Fruit fly (Drosophila melanogaster): ENCODE results near the gene Zip71B.

Gene Zip71B

DNA sequence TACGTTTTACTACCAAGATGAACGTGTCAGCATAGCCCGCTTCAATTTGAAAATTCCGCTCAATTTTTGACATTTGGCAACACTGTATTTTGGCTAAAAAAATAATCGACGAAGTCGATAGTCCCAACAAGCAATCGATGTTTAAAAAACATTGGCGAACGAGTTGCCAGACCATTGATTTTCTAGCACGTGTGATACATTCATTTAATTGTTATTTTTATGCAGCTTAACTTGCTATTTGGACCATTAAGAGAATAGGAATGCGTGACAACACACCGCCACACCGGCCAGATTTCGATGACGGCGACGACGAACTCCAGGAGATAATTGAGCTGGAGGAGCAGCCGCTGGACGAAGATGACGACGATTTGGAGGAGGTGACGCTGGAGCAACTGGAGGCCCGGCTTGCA, 9.4 kb upstream of the Zip71B start, which contains the start of gene CG5114 (continued):
- TF ChIP-seq CG11723 (GFP tag; optimal IDR thresholded peaks at IDR 0.05) (no peak), CG3407 (GFP tag; optimal IDR thresholded peaks at IDR 0.05) (no peak), Ptx1 (GFP tag; IDR thresholded peaks at IDR 0.05) (no peak), Trl (optimal IDR thresholded peaks at IDR 0.05) (no peak), Trl (GFP tag; optimal IDR thresholded peaks at IDR 0.05) (peak; percentile 64), tin (GFP tag; optimal IDR thresholded peaks at IDR 0.05) (peak; percentile 3), gcm (GFP tag; optimal IDR thresholded peaks at IDR 0.05) (peak; percentile 17), lov (optimal IDR thresholded peaks at IDR 0.05) (no peak), lov (GFP tag; IDR thresholded peaks at IDR 0.05) (no peak), Dek (tag; optimal IDR thresholded peaks at IDR 0.05) (no peak), CG15514 (GFP tag; optimal IDR thresholded peaks at IDR 0.05) (peak; percentile 67), Vsx1 (GFP tag; optimal IDR thresholded peaks at IDR 0.05) (no peak), CG10431 (GFP tag; optimal IDR thresholded peaks at IDR 0.05) (no peak), Xrp1 (GFP tag; IDR thresholded peaks at IDR 0.05) (peak; percentile 57; the same call in 1 of the 2 replicates), vnd (GFP tag; IDR thresholded peaks at IDR 0.05; ENCODE audit: partially characterized antibody) (peak; percentile 84), NC2β (GFP tag; optimal IDR thresholded peaks at IDR 0.05) (peak; percentile 47), tgo (GFP tag; IDR thresholded peaks at IDR 0.05) (no peak), slbo (GFP tag; IDR thresholded peaks at IDR 0.05) (peak; percentile 50; the same call in 1 of the 2 replicates), chif (GFP tag; optimal IDR thresholded peaks at IDR 0.05) (peak; percentile 25 to 51), Lhr (GFP tag; optimal IDR thresholded peaks at IDR 0.05) (peak; percentile 38), CG6683 (GFP tag; optimal IDR thresholded peaks at IDR 0.05) (no peak), CG12659 (GFP tag; optimal IDR thresholded peaks at IDR 0.05) (peak; percentile 63), Dll (GFP tag; IDR thresholded peaks at IDR 0.05; ENCODE audit: partially characterized antibody) (peak; percentile 93), sna (GFP tag; IDR thresholded peaks at IDR 0.05; ENCODE audit: partially characterized antibody) (peak; percentile 86), br (optimal IDR thresholded peaks at IDR 0.05) (no peak), Blimp-1 (GFP tag; optimal IDR thresholded peaks at IDR 0.05) (no peak), da (GFP tag; optimal IDR thresholded peaks at IDR 0.05) (no peak), Aef1 (GFP tag; IDR thresholded peaks at IDR 0.05) (no peak), CG13775 (GFP tag; optimal IDR thresholded peaks at IDR 0.05) (no peak), Fer1 (GFP tag; optimal IDR thresholded peaks at IDR 0.05) (peak; percentile 62), org-1 (GFP tag; optimal IDR thresholded peaks at IDR 0.05) (no peak), ken (GFP tag; IDR thresholded peaks at IDR 0.05) (0 out of 3 replicates have a peak, but pooled peaks have one; percentile 39), CG8765 (GFP tag; IDR thresholded peaks at IDR 0.05) (no peak), CG7928 (GFP tag; optimal IDR thresholded peaks at IDR 0.05) (no peak), CG8388 (GFP tag; optimal IDR thresholded peaks at IDR 0.05) (peak; percentile 2), CG4404 (GFP tag; IDR thresholded peaks at IDR 0.05) (no peak), gfzf (GFP tag; optimal IDR thresholded peaks at IDR 0.05) (peak; percentile 31), chn (GFP tag; optimal IDR thresholded peaks at IDR 0.05) (no peak), aop (GFP tag; IDR thresholded peaks at IDR 0.05) (no peak), pita (GFP tag; optimal IDR thresholded peaks at IDR 0.05) (no peak), chinmo (GFP tag; IDR thresholded peaks at IDR 0.05; ENCODE audit: partially characterized antibody) (0 out of 4 replicates have a peak, but pooled peaks have one; percentile 85), Asciz (GFP tag; optimal IDR thresholded peaks at IDR 0.05) (no peak), CG6813 (GFP tag; optimal IDR thresholded peaks at IDR 0.05) (no peak), Dp (GFP tag; optimal IDR thresholded peaks at IDR 0.05) (peak; percentile 99), kni (GFP tag; optimal IDR thresholded peaks at IDR 0.05) (no peak), CG1792 (GFP tag; optimal IDR thresholded peaks at IDR 0.05) (peak; percentile 56), repo (GFP tag; optimal IDR thresholded peaks at IDR 0.05) (peak; percentile 45), klu (GFP tag; IDR thresholded peaks at IDR 0.05) (no peak), Tbp (GFP tag; optimal IDR thresholded peaks at IDR 0.05) (no peak), CG16779 (GFP tag; IDR thresholded peaks at IDR 0.05) (no peak), CG4730 (GFP tag; IDR thresholded peaks at IDR 0.05) (no peak), seq (GFP tag; IDR thresholded peaks at IDR 0.05) (no peak)
